Worm (Caenorhabditis elegans) whole organism, late embryonic: ENCODE measurements around the gene adh-1.

Experiments
- C08G9.2 ChIP-seq: sonication (generic microtip); optimal IDR thresholded peaks from 2 replicates; lab custom pipeline; 2016; ENCODE audit warnings: mild to moderate bottlenecking, missing genetic modification characterization, moderate library complexity, missing compliant biosample characterization
- C38D4.7 ChIP-seq: fragments of 200-800 bp; sonication (Bioruptor generic); optimal IDR thresholded peaks from 2 replicates; lab custom pipeline; 2018; ENCODE audit warnings: mild to moderate bottlenecking, missing genetic modification characterization, moderate library complexity, missing compliant biosample characterization
- K02D7.2 ChIP-seq: sonication (generic microtip); optimal IDR thresholded peaks from 2 replicates; lab custom pipeline; 2017; ENCODE audit warnings: mild to moderate bottlenecking, missing genetic modification characterization, missing compliant biosample characterization
- K09A11.1 ChIP-seq: sonication (generic microtip); optimal IDR thresholded peaks from 2 replicates; lab custom pipeline; 2017; ENCODE audit warnings: antibody characterized with exemption, mild to moderate bottlenecking, missing genetic modification characterization, missing compliant biosample characterization; ENCODE audit not compliant: insufficient read depth
- ahr-1 ChIP-seq: sonication (generic microtip); optimal IDR thresholded peaks from 2 replicates; lab custom pipeline; 2016; ENCODE audit warnings: missing genetic modification characterization, missing compliant biosample characterization
- ceh-14 ChIP-seq: sonication (generic microtip); optimal IDR thresholded peaks from 2 replicates; lab custom pipeline; 2016; ENCODE audit warnings: missing genotype, missing genetic modification characterization, missing compliant biosample characterization
- ceh-2 ChIP-seq: sonication (generic microtip); optimal IDR thresholded peaks from 2 replicates; lab custom pipeline; 2016; ENCODE audit warnings: missing genotype, missing genetic modification characterization, missing compliant biosample characterization
- ceh-22 ChIP-seq: sonication (generic microtip); optimal IDR thresholded peaks from 2 replicates; lab custom pipeline; 2017; ENCODE audit warnings: missing biosample characterization, missing genetic modification characterization
- ceh-24 ChIP-seq: sonication (generic microtip); optimal IDR thresholded peaks from 2 replicates; lab custom pipeline; 2016; ENCODE audit warnings: mild to moderate bottlenecking, missing genetic modification characterization, missing compliant biosample characterization
- ceh-31 ChIP-seq: sonication (generic microtip); optimal IDR thresholded peaks from 2 replicates; lab custom pipeline; 2016; ENCODE audit warnings: missing genetic modification characterization, missing compliant biosample characterization
- ceh-45 ChIP-seq: fragments of 200-800 bp; sonication (Bioruptor generic); IDR thresholded peaks from 2 replicates; pipeline ENCODE4 v1.3.6; 2022; ENCODE audit warnings: missing genetic modification reagents, missing genetic modification characterization, missing compliant biosample characterization
- ceh-48 ChIP-seq: sonication (generic microtip); optimal IDR thresholded peaks from 2 replicates; lab custom pipeline; 2016; ENCODE audit warnings: missing genetic modification characterization, inconsistent platforms, missing compliant biosample characterization
- ceh-9 ChIP-seq: sonication (generic microtip); optimal IDR thresholded peaks from 2 replicates; lab custom pipeline; 2016; ENCODE audit warnings: mild to moderate bottlenecking, missing genetic modification characterization, inconsistent platforms, missing compliant biosample characterization
- che-1 ChIP-seq: sonication (generic microtip); optimal IDR thresholded peaks from 2 replicates; lab custom pipeline; 2016; ENCODE audit warnings: mild to moderate bottlenecking, missing genetic modification characterization, missing compliant biosample characterization
- dmd-4 ChIP-seq: sonication (generic microtip); optimal IDR thresholded peaks from 2 replicates; lab custom pipeline; 2016; ENCODE audit warnings: borderline replicate concordance, missing genetic modification characterization, missing compliant biosample characterization
- dve-1 ChIP-seq: sonication (generic microtip); optimal IDR thresholded peaks from 2 replicates; lab custom pipeline; 2017; ENCODE audit warnings: antibody characterized with exemption, mild to moderate bottlenecking, missing genetic modification characterization, missing compliant biosample characterization
- elt-2 ChIP-seq: sonication (generic microtip); optimal IDR thresholded peaks from 2 replicates; lab custom pipeline; 2016; ENCODE audit warnings: missing genetic modification reagents, missing genetic modification characterization, missing compliant biosample characterization
- ets-4 ChIP-seq: sonication (generic microtip); optimal IDR thresholded peaks from 2 replicates; lab custom pipeline; 2016; ENCODE audit warnings: missing genetic modification characterization, missing compliant biosample characterization
- fax-1 ChIP-seq: sonication (generic microtip); optimal IDR thresholded peaks from 2 replicates; lab custom pipeline; 2016; ENCODE audit warnings: missing genotype, missing genetic modification characterization, missing compliant biosample characterization
- fkh-10 ChIP-seq: fragments of 150-350 bp; optimal IDR thresholded peaks from 2 replicates; lab custom pipeline; 2014; ENCODE audit warnings: missing biosample characterization, missing genetic modification reagents, missing genetic modification characterization
- gmeb-2 ChIP-seq: sonication (generic microtip); optimal IDR thresholded peaks from 2 replicates; lab custom pipeline; 2016; ENCODE audit warnings: missing genetic modification characterization, inconsistent platforms, missing compliant biosample characterization
- hlh-13 ChIP-seq: fragments of 200-800 bp; sonication (Bioruptor generic); optimal IDR thresholded peaks from 2 replicates; lab custom pipeline; 2018; ENCODE audit warnings: mild to moderate bottlenecking, missing genetic modification characterization, missing compliant biosample characterization
- hlh-30 ChIP-seq: sonication (generic microtip); optimal IDR thresholded peaks from 2 replicates; lab custom pipeline; 2017; ENCODE audit warnings: antibody characterized with exemption, missing genetic modification characterization, missing compliant biosample characterization; ENCODE audit not compliant: insufficient read depth
- lim-6 ChIP-seq: sonication (generic microtip); optimal IDR thresholded peaks from 2 replicates; lab custom pipeline; 2016; ENCODE audit warnings: missing genetic modification characterization, missing compliant biosample characterization
- madf-2 ChIP-seq: sonication (generic microtip); optimal IDR thresholded peaks from 2 replicates; lab custom pipeline; 2017; ENCODE audit warnings: missing genetic modification characterization, missing compliant biosample characterization
- mec-3 ChIP-seq: sonication (generic microtip); optimal IDR thresholded peaks from 2 replicates; lab custom pipeline; 2016; ENCODE audit warnings: borderline replicate concordance, missing genetic modification characterization, missing compliant biosample characterization
- nfya-1 ChIP-seq: sonication (generic microtip); optimal IDR thresholded peaks from 2 replicates; lab custom pipeline; 2017; ENCODE audit warnings: missing genetic modification characterization, mild to moderate bottlenecking, missing compliant biosample characterization, antibody characterized with exemption, moderate library complexity
- nhr-232 ChIP-seq: sonication (generic microtip); optimal IDR thresholded peaks from 2 replicates; lab custom pipeline; 2016; ENCODE audit warnings: missing genetic modification characterization, missing compliant biosample characterization
- npax-4 ChIP-seq: sonication (generic microtip); optimal IDR thresholded peaks from 2 replicates; lab custom pipeline; 2016; ENCODE audit warnings: missing genetic modification characterization, missing compliant biosample characterization
- pag-3 ChIP-seq: sonication (generic microtip); optimal IDR thresholded peaks from 2 replicates; lab custom pipeline; 2016; ENCODE audit warnings: missing compliant biosample characterization, missing genetic modification characterization, borderline replicate concordance
- pat-9 ChIP-seq: fragments of 200-800 bp; sonication (Bioruptor generic); optimal IDR thresholded peaks from 2 replicates; lab custom pipeline; 2018; ENCODE audit warnings: mild to moderate bottlenecking, missing genetic modification characterization, moderate library complexity, missing compliant biosample characterization
- pax-1 ChIP-seq: fragments of 150-350 bp; optimal IDR thresholded peaks from 2 replicates; lab custom pipeline; 2014; ENCODE audit warnings: missing biosample characterization, missing genetic modification characterization
- pha-4 ChIP-seq: fragments of 150-350 bp; optimal IDR thresholded peaks from 2 replicates; lab custom pipeline; 2018; ENCODE audit warnings: missing biosample characterization, missing genetic modification reagents, missing genetic modification characterization
- pqm-1 ChIP-seq: sonication (generic microtip); optimal IDR thresholded peaks from 2 replicates; lab custom pipeline; 2016; ENCODE audit warnings: missing genetic modification characterization, missing compliant biosample characterization
- pros-1 ChIP-seq: fragments of 150-350 bp; optimal IDR thresholded peaks from 2 replicates; lab custom pipeline; 2014; ENCODE audit warnings: missing biosample characterization, missing genetic modification reagents, missing genetic modification characterization
- ref-2 ChIP-seq: sonication (generic microtip); optimal IDR thresholded peaks from 2 replicates; lab custom pipeline; 2016; ENCODE audit warnings: missing genetic modification characterization, missing compliant biosample characterization
- sdc-2 ChIP-seq: sonication (generic microtip); optimal IDR thresholded peaks from 2 replicates; lab custom pipeline; 2016; ENCODE audit warnings: missing genotype, missing genetic modification characterization, missing compliant biosample characterization
- syd-9 ChIP-seq: sonication (generic microtip); optimal IDR thresholded peaks from 2 replicates; lab custom pipeline; 2016; ENCODE audit warnings: mild to moderate bottlenecking, missing genetic modification characterization, moderate library complexity, missing compliant biosample characterization
- tbx-2 ChIP-seq: sonication (generic microtip); optimal IDR thresholded peaks from 2 replicates; lab custom pipeline; 2016; ENCODE audit warnings: missing genetic modification characterization, missing compliant biosample characterization
- tbx-7 ChIP-seq: sonication (generic microtip); optimal IDR thresholded peaks from 2 replicates; lab custom pipeline; 2016; ENCODE audit warnings: missing genotype, missing genetic modification characterization, missing compliant biosample characterization

Gene adh-1

ce11 chrV:11859082-11859858, 28.8 kb upstream of the adh-1 start:
- TF ChIP-seq dve-1 (tag; lab: Kevin White, UChicago): no peak
- peak; percentile 73 for TF ChIP-seq elt-2 (tag; lab: Kevin White, UChicago)
- TF ChIP-seq sdc-2: no peak
- peak; percentile 49 for TF ChIP-seq hlh-30
- no peak for TF ChIP-seq pat-9 (tag; lab: Kevin White, UChicago)

- no peak for TF ChIP-seq ceh-24 (tag; lab: Kevin White, UChicago)
- TF ChIP-seq pax-1 (tag; lab: Kevin White, UChicago): no peak
Measured at ce11 chrV:11860375-11860774, 27.7 kb upstream of the adh-1 start, which contains the start of gene R13H4.5. Gene R13H4.5, plus strand, starts transcription at chrV:11860675.

- TF ChIP-seq K09A11.1 (tag; lab: Kevin White, UChicago): no peak
- TF ChIP-seq ceh-9 (tag; lab: Kevin White, UChicago): no peak
- TF ChIP-seq sdc-2: no peak
- no peak for TF ChIP-seq ceh-48 (tag; lab: Kevin White, UChicago)
- TF ChIP-seq ceh-2 (tag; lab: Kevin White, UChicago): no peak
- TF ChIP-seq syd-9: no peak
- no peak for TF ChIP-seq hlh-13 (GFP tag; lab: Kevin White, UChicago)
- TF ChIP-seq npax-4 (tag; lab: Kevin White, UChicago): no peak
- no peak for TF ChIP-seq ref-2 (tag; lab: Kevin White, UChicago)
- TF ChIP-seq pag-3: no peak
- TF ChIP-seq ceh-24 (tag; lab: Kevin White, UChicago): no peak
- TF ChIP-seq ceh-14 (tag; lab: Kevin White, UChicago): no peak
- no peak for TF ChIP-seq madf-2
- no peak for TF ChIP-seq ets-4 (tag; lab: Kevin White, UChicago)
Measured at ce11 chrV:11861880-11862544, 26.0 kb upstream of the adh-1 start.

ce11 chrV:11862817-11863216, 25.2 kb upstream of the adh-1 start, which contains the start of gene R13H4.6:
Gene R13H4.6, plus strand, starts transcription at chrV:11863117.
- TF ChIP-seq pat-9 (tag; lab: Kevin White, UChicago) (no peak), pax-1 (tag; lab: Kevin White, UChicago) (no peak), pros-1 (tag; lab: Kevin White, UChicago) (no peak), pha-4 (tag; lab: Kevin White, UChicago) (no peak), ceh-24 (tag; lab: Kevin White, UChicago) (no peak), ceh-22 (tag; lab: Kevin White, UChicago) (no peak), che-1 (tag; lab: Kevin White, UChicago) (no peak), dve-1 (tag; lab: Kevin White, UChicago) (no peak), ceh-45 (no peak), gmeb-2 (tag; lab: Kevin White, UChicago) (no peak), madf-2 (no peak), fkh-10 (GFP tag; lab: Kevin White, UChicago) (no peak), K09A11.1 (tag; lab: Kevin White, UChicago) (no peak), nfya-1 (tag; lab: Kevin White, UChicago) (no peak), mec-3 (tag; lab: Kevin White, UChicago) (no peak), sdc-2 (no peak), dmd-4 (tag; lab: Kevin White, UChicago) (no peak)
- TF ChIP-seq, all 69 proteins: peak for 0

- TF ChIP-seq C38D4.7 (GFP tag; lab: Kevin White, UChicago) (no peak), nfya-1 (tag; lab: Kevin White, UChicago) (no peak), ahr-1 (tag; lab: Kevin White, UChicago) (no peak), ceh-31 (no peak), lim-6 (tag; lab: Kevin White, UChicago) (no peak), dmd-4 (tag; lab: Kevin White, UChicago) (no peak), tbx-7 (no peak), K02D7.2 (no peak), pqm-1 (tag; lab: Kevin White, UChicago) (no peak), hlh-13 (GFP tag; lab: Kevin White, UChicago) (no peak), tbx-2 (tag; lab: Kevin White, UChicago) (no peak), fax-1 (tag; lab: Kevin White, UChicago) (no peak), nhr-232 (tag; lab: Kevin White, UChicago) (no peak), C08G9.2 (tag; lab: Kevin White, UChicago) (no peak), ceh-14 (tag; lab: Kevin White, UChicago) (no peak), ceh-45 (no peak)
- TF ChIP-seq, all 69 proteins: peak for 0
Measured at ce11 chrV:11868142-11868541, 19.9 kb upstream of the adh-1 start, which contains the start of gene R13H4.7. Gene R13H4.7, minus strand, starts transcription at chrV:11868242.
